Worm (Caenorhabditis elegans) whole organism, young adult: Measurements from ENCODE around the gene F01G10.10.

Experiments
- Y95B8A.8 ChIP-seq: fragments of 200-800 bp; sonication (Bioruptor generic); IDR thresholded peaks from 2 replicates; pipeline ENCODE4 v1.3.6; 2022; ENCODE audit warnings: missing genetic modification reagents, missing genetic modification characterization, missing compliant biosample characterization
- ama-1 ChIP-seq, 3 experiments: fragments of 150-350 bp in 1 of 3; sonication (generic microtip) in 2 of 3; optimal IDR thresholded peaks; 2 replicates each; lab custom pipeline; 2014 to 2018; ENCODE audit warnings: missing biosample characterization in 2 of 3, missing genetic modification characterization in 2 of 3, missing genetic modification reagents in 2 of 3
- atf-7 ChIP-seq: sonication (generic microtip); optimal IDR thresholded peaks from 2 replicates; lab custom pipeline; 2017; ENCODE audit warnings: mild to moderate bottlenecking, missing genetic modification characterization, missing compliant biosample characterization
- dpl-1 ChIP-seq: fragments of 150-350 bp; optimal IDR thresholded peaks from 2 replicates; lab custom pipeline; 2014; ENCODE audit warnings: missing biosample characterization, missing genetic modification reagents, missing genetic modification characterization
- egl-44 ChIP-seq: fragments of 200-800 bp; sonication (Bioruptor generic); IDR thresholded peaks from 2 replicates; pipeline ENCODE4 v1.3.6; 2022; ENCODE audit warnings: missing genetic modification reagents, missing genetic modification characterization, missing compliant biosample characterization
- ets-4 ChIP-seq: fragments of 200-800 bp; sonication (Bioruptor generic); optimal IDR thresholded peaks from 2 replicates; lab custom pipeline; 2018; ENCODE audit warnings: mild to moderate bottlenecking, missing genetic modification characterization, missing compliant biosample characterization
- lin-54 ChIP-seq: fragments of 200-800 bp; sonication (Bioruptor generic); optimal IDR thresholded peaks from 2 replicates; lab custom pipeline; 2018; ENCODE audit warnings: mild to moderate bottlenecking, missing genetic modification characterization, missing compliant biosample characterization
- nfya-1 ChIP-seq: sonication (generic microtip); optimal IDR thresholded peaks from 2 replicates; lab custom pipeline; 2017; ENCODE audit warnings: antibody characterized with exemption, missing compliant biosample characterization, missing genetic modification characterization, borderline replicate concordance; ENCODE audit not compliant: insufficient read depth
- sea-2 ChIP-seq: fragments of 200-800 bp; sonication (Bioruptor generic); IDR thresholded peaks from 2 replicates; pipeline ENCODE4 v1.3.6; 2022; ENCODE audit warnings: missing genetic modification characterization, missing compliant biosample characterization
- ztf-25 ChIP-seq: fragments of 200-800 bp; sonication (Bioruptor generic); IDR thresholded peaks from 2 replicates; pipeline ENCODE4 v1.3.6; 2022; ENCODE audit warnings: missing genetic modification reagents, missing genetic modification characterization, missing compliant biosample characterization

- TF ChIP-seq dpl-1 (GFP tag; lab: Kevin White, UChicago) (no peak), ets-4 (GFP tag; lab: Kevin White, UChicago) (no peak), sea-2 (GFP tag; lab: Robert Waterston, UW) (no peak), atf-7 (tag; lab: Kevin White, UChicago) (no peak), ama-1 (optimal IDR thresholded peaks at IDR 0.05; lab: Kevin White, UChicago) (no peak), ama-1 (GFP tag; optimal IDR thresholded peaks at IDR 0.05; lab: Kevin White, UChicago) (no peak), Y95B8A.8 (GFP tag; lab: Robert Waterston, UW) (no peak), egl-44 (GFP tag; lab: Robert Waterston, UW) (no peak), nfya-1 (tag; lab: Kevin White, UChicago) (no peak), lin-54 (no peak), ztf-25 (GFP tag; lab: Robert Waterston, UW) (no peak)
These were observed 18.4 kb upstream of the F01G10.10 start, which contains the start of gene F01G10.6 for ce11 chrIV:10227534-10227933.
